Worm (Caenorhabditis elegans): ENCODE data around the gene mex-6.

mex-6 gene

ce11 chrII:9489922-9490321 lies 34.1 kb upstream of the mex-6 start:
- TF ChIP-seq unc-42 (tag; optimal IDR thresholded peaks at IDR 0.05) (no peak), C38D4.7 (GFP tag; optimal IDR thresholded peaks at IDR 0.05) (no peak), mec-3 (tag; optimal IDR thresholded peaks at IDR 0.05; ENCODE audit: borderline replicate concordance) (no peak), ceh-45 (GFP tag; IDR thresholded peaks at IDR 0.05) (no peak), pat-9 (tag; optimal IDR thresholded peaks at IDR 0.05) (no peak)

ce11 chrII:9490589-9490988 lies 33.4 kb upstream of the mex-6 start:
- TF ChIP-seq ttx-3 (tag; optimal IDR thresholded peaks at IDR 0.05) (no peak), lim-6 (tag; optimal IDR thresholded peaks at IDR 0.05) (no peak), sdc-2 (tag; optimal IDR thresholded peaks at IDR 0.05) (no peak), ref-2 (tag; optimal IDR thresholded peaks at IDR 0.05) (no peak), unc-86 (tag; optimal IDR thresholded peaks at IDR 0.05) (no peak), hlh-13 (GFP tag; optimal IDR thresholded peaks at IDR 0.05) (no peak), ceh-6 (GFP tag; optimal IDR thresholded peaks at IDR 0.05) (no peak), hlh-8 (tag; optimal IDR thresholded peaks at IDR 0.05) (no peak), hlh-6 (tag; optimal IDR thresholded peaks at IDR 0.05) (no peak)

ce11 chrII:9491045-9491444 lies 32.9 kb upstream of the mex-6 start:
- TF ChIP-seq ets-4 (tag; optimal IDR thresholded peaks at IDR 0.05) (no peak), dve-1 (tag; optimal IDR thresholded peaks at IDR 0.05) (no peak), ceh-22 (tag; optimal IDR thresholded peaks at IDR 0.05) (peak; percentile 29), elt-2 (tag; optimal IDR thresholded peaks at IDR 0.05) (peak; percentile 48), ceh-2 (tag; optimal IDR thresholded peaks at IDR 0.05) (peak; percentile 36), ttx-3 (tag; optimal IDR thresholded peaks at IDR 0.05) (no peak), ceh-6 (GFP tag; optimal IDR thresholded peaks at IDR 0.05) (no peak), tbx-2 (tag; optimal IDR thresholded peaks at IDR 0.05) (peak; percentile 31), pros-1 (tag; optimal IDR thresholded peaks at IDR 0.05) (no peak), sox-2 (GFP tag; IDR thresholded peaks at IDR 0.05) (peak; percentile 32; the same call in 1 of the 2 replicates), rnt-1 (tag; optimal IDR thresholded peaks at IDR 0.05) (peak; percentile 52), ceh-31 (tag; optimal IDR thresholded peaks at IDR 0.05) (peak; percentile 29), unc-55 (GFP tag; optimal IDR thresholded peaks at IDR 0.05) (peak; percentile 51), unc-86 (tag; optimal IDR thresholded peaks at IDR 0.05) (no peak), nfya-1 (tag; optimal IDR thresholded peaks at IDR 0.05) (peak; percentile 31), fkh-6 (tag; optimal IDR thresholded peaks at IDR 0.05) (no peak), ama-1 (optimal IDR thresholded peaks at IDR 0.05) (no peak), hlh-8 (tag; optimal IDR thresholded peaks at IDR 0.05) (peak; percentile 31), ceh-9 (tag; optimal IDR thresholded peaks at IDR 0.05) (no peak), ref-2 (tag; optimal IDR thresholded peaks at IDR 0.05) (peak; percentile 60)

DNA sequence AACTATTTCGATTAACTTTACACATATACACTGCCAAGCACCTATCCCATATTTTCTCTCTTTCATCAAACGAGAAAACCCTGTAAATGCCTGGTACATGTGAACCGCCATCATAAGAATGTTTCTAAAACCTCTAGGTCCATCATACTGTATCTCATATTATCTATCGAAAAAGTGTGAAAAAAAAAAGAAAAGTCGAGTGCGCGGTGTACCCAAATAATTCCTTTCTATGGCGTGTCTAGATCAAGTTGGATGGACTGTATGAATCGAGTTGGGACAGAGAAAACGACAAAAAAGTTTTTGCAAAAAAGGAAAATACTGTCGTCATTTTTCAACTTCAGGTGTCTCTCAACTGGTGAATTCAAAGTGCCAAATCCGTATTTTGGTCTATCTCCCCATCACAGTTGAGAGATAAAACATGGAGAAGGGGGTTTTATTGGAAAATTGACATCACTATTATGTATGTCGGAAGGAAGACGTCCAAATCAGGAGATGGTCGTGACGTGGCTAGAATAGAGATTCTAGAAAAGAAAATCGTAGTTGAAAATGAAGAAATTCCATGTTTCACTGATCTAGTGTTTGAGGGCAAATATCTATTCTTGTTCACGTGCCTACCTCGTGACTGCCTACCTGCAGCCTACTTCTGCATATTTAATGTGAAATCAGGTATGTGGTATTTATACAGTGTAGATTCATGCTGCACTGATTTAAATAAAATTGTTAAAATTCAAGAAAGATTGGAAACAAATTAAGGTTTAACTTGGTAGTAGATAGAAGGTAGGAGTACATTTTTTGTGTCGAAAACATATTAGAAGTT lies 30.5 kb upstream of the mex-6 start:
- no peak for TF ChIP-seq T23F11.4 (GFP tag; optimal IDR thresholded peaks at IDR 0.05)
- no peak for TF ChIP-seq tbx-2 (tag; optimal IDR thresholded peaks at IDR 0.05)
- no peak for TF ChIP-seq ceh-31 (tag; optimal IDR thresholded peaks at IDR 0.05)
- no peak for TF ChIP-seq ceh-14 (tag; optimal IDR thresholded peaks at IDR 0.05)
- no peak for TF ChIP-seq fax-1 (tag; optimal IDR thresholded peaks at IDR 0.05)
- TF ChIP-seq Y22D7AL.16 (tag; optimal IDR thresholded peaks at IDR 0.05) = no peak

DNA sequence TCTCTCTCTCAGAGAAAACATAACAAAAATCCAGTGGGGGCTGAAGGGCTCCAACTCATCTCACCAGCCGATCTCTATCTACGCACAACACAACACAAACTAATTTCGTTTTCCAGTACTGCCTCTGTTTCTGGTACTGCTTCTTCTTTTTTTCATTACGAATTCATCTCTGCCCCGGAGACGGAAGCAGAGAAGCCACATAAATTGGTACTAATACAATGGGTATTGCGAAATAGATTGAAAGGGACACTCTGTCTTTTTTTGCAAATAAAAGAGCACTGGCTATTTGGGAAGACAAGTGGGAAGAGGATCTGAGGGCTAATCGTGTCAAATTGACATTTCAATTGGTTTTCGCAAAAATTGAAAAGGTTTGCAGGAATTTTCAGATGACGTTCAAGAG lies 26.7 kb upstream of the mex-6 start:
- no peak for TF ChIP-seq ceh-22 (tag; optimal IDR thresholded peaks at IDR 0.05)
- no peak for TF ChIP-seq lin-11 (tag; optimal IDR thresholded peaks at IDR 0.05)
- no peak for TF ChIP-seq ceh-30 (tag; optimal IDR thresholded peaks at IDR 0.05)
- TF ChIP-seq ceh-14 (tag; optimal IDR thresholded peaks at IDR 0.05) = peak; percentile 13
- peak; percentile 75 for TF ChIP-seq unc-42 (tag; optimal IDR thresholded peaks at IDR 0.05)
- no peak for TF ChIP-seq fkh-6 (tag; optimal IDR thresholded peaks at IDR 0.05)
- peak; percentile 18 for TF ChIP-seq ceh-31 (tag; optimal IDR thresholded peaks at IDR 0.05)
- peak; percentile 1 for TF ChIP-seq lim-6 (tag; optimal IDR thresholded peaks at IDR 0.05)

Measured in whole organism, late embryonic.